Worm (Caenorhabditis elegans) whole organism, young adult: ENCODE data around the gene aakg-1.
A peak's percentile ranks its signal among the peaks of the same experiment; 100 is the strongest.

Source experiments
- C06A6.2 ChIP-seq: fragments of 200-800 bp; sonication (Bioruptor generic); conservative IDR thresholded peaks from 2 replicates; pipeline ENCODE4 v1.3.6; 2022; ENCODE audit warnings: missing genetic modification characterization, missing compliant biosample characterization
- C17E4.6 ChIP-seq: fragments of 200-800 bp; sonication (Bioruptor generic); IDR thresholded peaks from 2 replicates; pipeline ENCODE4 v1.3.6; 2022; ENCODE audit warnings: missing genetic modification reagents, missing genetic modification characterization, missing compliant biosample characterization
- F10E7.11 ChIP-seq: sonication (generic microtip); optimal IDR thresholded peaks from 2 replicates; lab custom pipeline; 2017; ENCODE audit warnings: mild to moderate bottlenecking, missing genetic modification characterization, moderate library complexity, missing compliant biosample characterization
- F23B12.7 ChIP-seq: sonication (generic microtip); optimal IDR thresholded peaks from 2 replicates; lab custom pipeline; 2017; ENCODE audit warnings: missing genetic modification characterization, mild to moderate bottlenecking, missing compliant biosample characterization, antibody characterized with exemption, moderate library complexity; ENCODE audit not compliant: insufficient read depth
- F49E8.2 ChIP-seq: sonication (generic microtip); optimal IDR thresholded peaks from 3 replicates; lab custom pipeline; 2017; ENCODE audit warnings: missing genetic modification characterization, mild to moderate bottlenecking, missing compliant biosample characterization, antibody characterized with exemption, moderate library complexity; ENCODE audit not compliant: insufficient read depth
- T26A5.8 ChIP-seq: sonication (generic microtip); optimal IDR thresholded peaks from 2 replicates; lab custom pipeline; 2016; ENCODE audit warnings: missing genetic modification characterization, missing compliant biosample characterization
- Y53G8AR.9 ChIP-seq: fragments of 200-800 bp; sonication (Bioruptor generic); conservative IDR thresholded peaks from 2 replicates; pipeline ENCODE4 v1.3.6; 2022; ENCODE audit warnings: missing genetic modification reagents, missing genetic modification characterization, missing compliant biosample characterization
- aptf-2 ChIP-seq: fragments of 200-800 bp; sonication (Bioruptor generic); conservative IDR thresholded peaks from 2 replicates; pipeline ENCODE4 v1.3.6; 2022; ENCODE audit warnings: missing genetic modification reagents, missing genetic modification characterization, missing compliant biosample characterization
- attf-5 ChIP-seq: fragments of 200-800 bp; sonication (Bioruptor generic); optimal IDR thresholded peaks from 2 replicates; lab custom pipeline; 2018; ENCODE audit warnings: mild to moderate bottlenecking, missing genetic modification characterization, missing compliant biosample characterization
- attf-6 ChIP-seq: fragments of 200-800 bp; sonication (Bioruptor generic); IDR thresholded peaks from 2 replicates; pipeline ENCODE4 v1.3.6; 2022; ENCODE audit warnings: missing genetic modification reagents, missing genetic modification characterization, missing compliant biosample characterization
- bed-1 ChIP-seq: fragments of 200-800 bp; sonication (Bioruptor generic); IDR thresholded peaks from 2 replicates; pipeline ENCODE4 v1.3.6; 2022; ENCODE audit warnings: missing genetic modification reagents, missing genetic modification characterization, missing compliant biosample characterization
- ceh-27 ChIP-seq: fragments of 200-800 bp; sonication (Bioruptor generic); optimal IDR thresholded peaks from 2 replicates; lab custom pipeline; 2018; ENCODE audit warnings: mild to moderate bottlenecking, missing genetic modification characterization, moderate library complexity, missing compliant biosample characterization
- ceh-79 ChIP-seq: sonication (generic microtip); optimal IDR thresholded peaks from 2 replicates; lab custom pipeline; 2017; ENCODE audit warnings: mild to moderate bottlenecking, missing genetic modification characterization, missing compliant biosample characterization
- chd-7 ChIP-seq: sonication (generic microtip); optimal IDR thresholded peaks from 2 replicates; lab custom pipeline; 2016; ENCODE audit warnings: mild to moderate bottlenecking, missing genetic modification characterization, moderate library complexity, missing compliant biosample characterization
- die-1 ChIP-seq: sonication (generic microtip); optimal IDR thresholded peaks from 2 replicates; lab custom pipeline; 2016; ENCODE audit warnings: missing genotype, mild to moderate bottlenecking, missing genetic modification characterization, missing compliant biosample characterization
- dox-1 ChIP-seq: fragments of 200-800 bp; sonication (Bioruptor generic); IDR thresholded peaks from 2 replicates; pipeline ENCODE4 v1.3.6; 2022; ENCODE audit warnings: missing genetic modification reagents, missing genetic modification characterization, missing compliant biosample characterization
- dpff-1 ChIP-seq: sonication (generic microtip); optimal IDR thresholded peaks from 2 replicates; lab custom pipeline; 2017; ENCODE audit warnings: mild to moderate bottlenecking, missing genetic modification characterization, missing compliant biosample characterization
- egl-44 ChIP-seq: fragments of 200-800 bp; sonication (Bioruptor generic); IDR thresholded peaks from 2 replicates; pipeline ENCODE4 v1.3.6; 2022; ENCODE audit warnings: missing genetic modification reagents, missing genetic modification characterization, missing compliant biosample characterization
- egrh-3 ChIP-seq: fragments of 200-800 bp; sonication (Bioruptor generic); IDR thresholded peaks from 2 replicates; pipeline ENCODE4 v1.3.6; 2022; ENCODE audit warnings: missing genetic modification reagents, missing genetic modification characterization, missing compliant biosample characterization
- ets-4 ChIP-seq: fragments of 200-800 bp; sonication (Bioruptor generic); optimal IDR thresholded peaks from 2 replicates; lab custom pipeline; 2018; ENCODE audit warnings: mild to moderate bottlenecking, missing genetic modification characterization, missing compliant biosample characterization
- fkh-3 ChIP-seq: sonication (generic microtip); optimal IDR thresholded peaks from 2 replicates; lab custom pipeline; 2016; ENCODE audit warnings: mild to moderate bottlenecking, missing genetic modification characterization, missing compliant biosample characterization
- him-1 ChIP-seq: sonication (generic microtip); optimal IDR thresholded peaks from 2 replicates; lab custom pipeline; 2016; ENCODE audit warnings: missing genotype, missing genetic modification reagents, missing genetic modification characterization, missing compliant biosample characterization
- hlh-12 ChIP-seq: sonication (generic microtip); optimal IDR thresholded peaks from 2 replicates; lab custom pipeline; 2016; ENCODE audit warnings: missing genetic modification characterization, missing compliant biosample characterization
- hlh-26 ChIP-seq: fragments of 200-800 bp; sonication (Bioruptor generic); conservative IDR thresholded peaks from 2 replicates; pipeline ENCODE4 v1.3.6; 2022; ENCODE audit warnings: missing genetic modification reagents, missing genetic modification characterization, missing compliant biosample characterization
- hrde-1 ChIP-seq: sonication (generic microtip); optimal IDR thresholded peaks from 2 replicates; lab custom pipeline; 2016; ENCODE audit warnings: missing genetic modification characterization, mild to moderate bottlenecking, missing compliant biosample characterization, moderate library complexity, missing genotype, missing genetic modification reagents, borderline replicate concordance
- hsf-1 ChIP-seq: fragments of 200-800 bp; sonication (Bioruptor generic); IDR thresholded peaks from 2 replicates; pipeline ENCODE4 v1.3.6; 2022; ENCODE audit warnings: missing genetic modification reagents, missing genetic modification characterization, missing compliant biosample characterization
- lag-1 ChIP-seq: fragments of 200-800 bp; sonication (Bioruptor generic); IDR thresholded peaks from 2 replicates; pipeline ENCODE4 v1.3.6; 2022; ENCODE audit warnings: missing genetic modification reagents, missing genetic modification characterization, missing compliant biosample characterization
- let-607 ChIP-seq, 2 experiments: fragments of 200-800 bp in 1 of 2; sonication (Bioruptor generic) in 1 of 2; sonication (generic microtip) in 1 of 2; optimal IDR thresholded peaks; 2 replicates each; lab custom pipeline; 2016 to 2018; ENCODE audit warnings: mild to moderate bottlenecking in 2 of 2, missing compliant biosample characterization in 2 of 2, missing genetic modification characterization in 2 of 2, moderate library complexity in 2 of 2, missing genotype in 1 of 2
- lin-40 ChIP-seq: sonication (generic microtip); optimal IDR thresholded peaks from 2 replicates; lab custom pipeline; 2016; ENCODE audit warnings: missing genetic modification characterization, mild to moderate bottlenecking, missing compliant biosample characterization, missing genotype, missing genetic modification reagents
- lin-54 ChIP-seq: fragments of 200-800 bp; sonication (Bioruptor generic); optimal IDR thresholded peaks from 2 replicates; lab custom pipeline; 2018; ENCODE audit warnings: mild to moderate bottlenecking, missing genetic modification characterization, missing compliant biosample characterization
- lsl-1 ChIP-seq: fragments of 200-800 bp; sonication (Bioruptor generic); optimal IDR thresholded peaks from 2 replicates; lab custom pipeline; 2018; ENCODE audit warnings: mild to moderate bottlenecking, missing genetic modification characterization, moderate library complexity, missing compliant biosample characterization
- madf-10 ChIP-seq: sonication (generic microtip); optimal IDR thresholded peaks from 2 replicates; lab custom pipeline; 2016; ENCODE audit warnings: mild to moderate bottlenecking, missing genetic modification characterization, missing compliant biosample characterization
- madf-3 ChIP-seq: fragments of 200-800 bp; sonication (Bioruptor generic); IDR thresholded peaks from 2 replicates; pipeline ENCODE4 v1.3.6; 2022; ENCODE audit warnings: missing genetic modification reagents, missing genetic modification characterization, missing compliant biosample characterization
- madf-8 ChIP-seq: fragments of 200-800 bp; sonication (Bioruptor generic); conservative IDR thresholded peaks from 2 replicates; pipeline ENCODE4 v1.3.6; 2022; ENCODE audit warnings: missing genetic modification reagents, missing genetic modification characterization, missing compliant biosample characterization
- nfya-1 ChIP-seq: sonication (generic microtip); optimal IDR thresholded peaks from 2 replicates; lab custom pipeline; 2017; ENCODE audit warnings: antibody characterized with exemption, missing compliant biosample characterization, missing genetic modification characterization, borderline replicate concordance; ENCODE audit not compliant: insufficient read depth
- nfya-2 ChIP-seq: fragments of 200-800 bp; sonication (Bioruptor generic); IDR thresholded peaks from 2 replicates; pipeline ENCODE4 v1.3.6; 2022; ENCODE audit warnings: missing genetic modification reagents, missing genetic modification characterization, missing compliant biosample characterization
- repo-1 ChIP-seq: sonication (generic microtip); optimal IDR thresholded peaks from 2 replicates; lab custom pipeline; 2017; ENCODE audit warnings: mild to moderate bottlenecking, missing genetic modification characterization, missing compliant biosample characterization
- snpc-1.1 ChIP-seq: sonication (generic microtip); optimal IDR thresholded peaks from 2 replicates; lab custom pipeline; 2017; ENCODE audit warnings: missing genetic modification characterization, mild to moderate bottlenecking, missing compliant biosample characterization, antibody characterized with exemption, moderate library complexity, missing genotype, missing genetic modification reagents; ENCODE audit not compliant: insufficient read depth
- snpc-3.4 ChIP-seq: sonication (generic microtip); optimal IDR thresholded peaks from 2 replicates; lab custom pipeline; 2017; ENCODE audit warnings: missing genetic modification characterization, mild to moderate bottlenecking, missing compliant biosample characterization, antibody characterized with exemption, moderate library complexity, missing genotype, missing genetic modification reagents
- snpc-4 ChIP-seq, 5 experiments: fragments of 150-350 bp in 1 of 5; sonication (generic microtip) in 4 of 5; optimal IDR thresholded peaks; 2 replicates each; lab custom pipeline; 2014 to 2018; ENCODE audit warnings: missing genetic modification characterization in 5 of 5, missing biosample characterization in 3 of 5, antibody characterized with exemption in 2 of 5, mild to moderate bottlenecking in 2 of 5, missing compliant biosample characterization in 2 of 5, missing genotype in 2 of 5, moderate library complexity in 2 of 5, missing genetic modification reagents in 1 of 5
- somi-1 ChIP-seq: fragments of 200-800 bp; sonication (Bioruptor generic); optimal IDR thresholded peaks from 2 replicates; lab custom pipeline; 2018; ENCODE audit warnings: mild to moderate bottlenecking, missing genetic modification characterization, missing compliant biosample characterization
- sptf-2 ChIP-seq: fragments of 200-800 bp; sonication (Bioruptor generic); optimal IDR thresholded peaks from 2 replicates; lab custom pipeline; 2018; ENCODE audit warnings: mild to moderate bottlenecking, missing genetic modification characterization, missing compliant biosample characterization
- unc-130 ChIP-seq: sonication (generic microtip); optimal IDR thresholded peaks from 2 replicates; lab custom pipeline; 2016; ENCODE audit warnings: missing genetic modification reagents, missing genetic modification characterization, missing compliant biosample characterization
- zfh-2 ChIP-seq: fragments of 200-800 bp; sonication (Bioruptor generic); conservative IDR thresholded peaks from 2 replicates; pipeline ENCODE4 v1.3.6; 2022; ENCODE audit warnings: missing genetic modification reagents, missing genetic modification characterization, missing compliant biosample characterization
- ztf-3 ChIP-seq: fragments of 200-800 bp; sonication (Bioruptor generic); optimal IDR thresholded peaks from 2 replicates; lab custom pipeline; 2018; ENCODE audit warnings: mild to moderate bottlenecking, missing genetic modification characterization, missing compliant biosample characterization

The aakg-1 gene

ce11 chrIII:12608220-12608958 is 33.2 kb upstream of the aakg-1 start, which contains the start of gene epc-1:
TSS of gene epc-1 (minus strand) at chrIII:12608586.
- TF ChIP-seq repo-1 (tag; lab: Kevin White, UChicago) = peak; percentile 80
- peak; percentile 98 for TF ChIP-seq C17E4.6 (GFP tag; lab: Robert Waterston, UW)
- peak; percentile 91 for TF ChIP-seq attf-5 (GFP tag; lab: Kevin White, UChicago)
- peak; percentile 91 for TF ChIP-seq somi-1
- peak; percentile 90 for TF ChIP-seq snpc-3.4
- no peak for TF ChIP-seq nfya-1 (tag; lab: Kevin White, UChicago)
- TF ChIP-seq lag-1 = no peak
- 0 out of 2 replicates have a peak, but pooled peaks have one; percentile 8 for TF ChIP-seq aptf-2 (GFP tag; lab: Robert Waterston, UW)
- peak; percentile 89 for TF ChIP-seq F49E8.2 (tag; lab: Kevin White, UChicago)
- TF ChIP-seq F23B12.7 = no peak
- TF ChIP-seq madf-3 (GFP tag; lab: Robert Waterston, UW) = peak; percentile 100
- TF ChIP-seq hlh-12 (tag; lab: Kevin White, UChicago) = no peak
- TF ChIP-seq attf-6 = no peak; the same call in 1 of the 2 replicates
- TF ChIP-seq T26A5.8 (tag; lab: Kevin White, UChicago) = no peak
- no peak for TF ChIP-seq bed-1 (GFP tag; lab: Robert Waterston, UW)
- TF ChIP-seq zfh-2 (GFP tag; lab: Robert Waterston, UW) = peak; percentile 96
- peak; percentile 97 for TF ChIP-seq dox-1 (GFP tag; lab: Robert Waterston, UW)
- peak; percentile 86 for TF ChIP-seq chd-7
- TF ChIP-seq ets-4 (GFP tag; lab: Kevin White, UChicago) = peak; percentile 66
- peak; percentile 68 for TF ChIP-seq him-1 (tag; lab: Kevin White, UChicago)
- TF ChIP-seq die-1 (tag; lab: Kevin White, UChicago) = peak; percentile 38
- TF ChIP-seq madf-10 = peak; percentile 83
- TF ChIP-seq sptf-2 (GFP tag; lab: Kevin White, UChicago) = peak; percentile 31
- TF ChIP-seq nfya-2 (GFP tag; lab: Robert Waterston, UW) = no peak
- peak; percentile 68; the same call in 1 of the 2 replicates for TF ChIP-seq hsf-1 (GFP tag; lab: Robert Waterston, UW)
- peak; percentile 85 for TF ChIP-seq lsl-1 (GFP tag; lab: Kevin White, UChicago)
- peak; percentile 43 for TF ChIP-seq hrde-1
- TF ChIP-seq F10E7.11 (tag; lab: Kevin White, UChicago) = peak; percentile 31
- peak; percentile 73 for TF ChIP-seq egl-44 (GFP tag; lab: Robert Waterston, UW)
- TF ChIP-seq ztf-3 (GFP tag; lab: Kevin White, UChicago) = peak; percentile 17
- TF ChIP-seq C06A6.2 (GFP tag; lab: Robert Waterston, UW) = peak; percentile 50; the same call in 1 of the 2 replicates
- peak; percentile 97 for TF ChIP-seq ceh-27 (GFP tag; lab: Kevin White, UChicago)
- TF ChIP-seq Y53G8AR.9 (GFP tag; lab: Robert Waterston, UW) = peak; percentile 65
- no peak for TF ChIP-seq hlh-26
- peak; percentile 84 for TF ChIP-seq lin-40
- no peak for TF ChIP-seq fkh-3 (tag; lab: Kevin White, UChicago)
- no peak for TF ChIP-seq dpff-1 (tag; lab: Kevin White, UChicago)
- no peak for TF ChIP-seq snpc-1.1 (tag; lab: Kevin White, UChicago)
- peak; percentile 38 for TF ChIP-seq snpc-4 (GFP tag; optimal IDR thresholded peaks at IDR 0.05; lab: Kevin White, UChicago)
- TF ChIP-seq snpc-4 (tag; optimal IDR thresholded peaks at IDR 0.05; lab: Kevin White, UChicago) = peak in 3 of 4 experiments; percentile 38 to 76 (median 68)
- peak; percentile 85 for TF ChIP-seq lin-54
- TF ChIP-seq ceh-79 (tag; lab: Kevin White, UChicago) = peak; percentile 23
- TF ChIP-seq egrh-3 = peak; percentile 95
- peak; percentile 45 for TF ChIP-seq madf-8 (GFP tag; lab: Robert Waterston, UW)
- peak; percentile 97 to 98 for TF ChIP-seq let-607 (tag; optimal IDR thresholded peaks at IDR 0.05; lab: Kevin White, UChicago)
- TF ChIP-seq unc-130 (GFP tag; lab: Kevin White, UChicago) = peak; percentile 61
